Worm (Caenorhabditis elegans): Measurements from ENCODE around the gene C14A11.5.

DNA sequence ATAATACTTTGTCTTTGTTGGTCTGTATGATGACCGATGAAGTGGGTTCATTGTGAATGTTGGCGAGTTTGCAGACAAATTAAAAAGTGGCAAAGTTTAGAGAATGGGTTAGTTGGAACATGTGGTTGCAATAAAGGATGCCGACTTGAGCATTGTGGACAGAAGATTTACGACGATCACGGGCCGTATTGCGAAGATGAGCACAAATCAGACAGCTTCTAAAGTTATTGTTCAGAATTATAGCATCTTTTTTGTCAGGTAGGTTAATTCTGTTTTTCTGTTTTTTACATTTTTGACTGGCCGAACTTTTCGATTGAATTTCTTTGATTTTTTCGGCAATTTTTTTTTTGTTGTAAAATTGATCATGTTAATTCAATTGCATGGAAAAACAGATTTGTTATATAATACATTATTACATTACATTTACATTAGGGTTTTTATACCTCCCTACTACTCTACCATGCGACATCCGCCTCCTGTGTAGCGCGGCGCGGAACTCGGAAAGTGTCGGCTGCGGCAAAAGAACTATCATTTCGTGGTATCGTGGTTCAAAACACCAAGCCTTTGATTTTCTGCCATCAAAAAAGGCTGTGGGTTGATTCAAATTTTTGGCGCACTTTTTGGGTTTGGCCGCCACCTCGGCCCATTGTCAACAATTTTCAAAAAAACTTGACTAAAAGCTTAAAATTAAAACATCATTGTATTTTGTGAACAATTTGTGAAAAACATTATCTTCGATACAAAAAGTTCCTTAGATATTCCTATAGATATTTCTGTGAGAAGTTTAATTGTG lies 43.7 kb downstream of the C14A11.5 start, which contains the start of gene unc-2:
- TF ChIP-seq ztf-23 (GFP tag; IDR thresholded peaks at IDR 0.05) = no peak
- no peak for TF ChIP-seq T22C8.4 (GFP tag; IDR thresholded peaks at IDR 0.05)
- no peak for TF ChIP-seq flt-1 (GFP tag; IDR thresholded peaks at IDR 0.05)
- TF ChIP-seq cog-1 (tag; optimal IDR thresholded peaks at IDR 0.05) = no peak
- no peak for TF ChIP-seq ztf-29 (GFP tag; IDR thresholded peaks at IDR 0.05)
- no peak for TF ChIP-seq tab-1 (GFP tag; IDR thresholded peaks at IDR 0.05)

All from whole organism, midembryonic.